Worm (Caenorhabditis elegans): ENCODE data around the gene dop-2.

The dop-2 gene

ce11 chrV:9618919-9619318 is 10.6 kb downstream of the dop-2 start, which contains the start of gene idpc-7:
Gene idpc-7 (minus strand): TSS chrV:9619019.
- no peak for TF ChIP-seq unc-39 (tag; optimal IDR thresholded peaks at IDR 0.05)
- no peak for TF ChIP-seq Y55F3AM.14 (GFP tag; optimal IDR thresholded peaks at IDR 0.05)
- TF ChIP-seq ceh-82 (tag; optimal IDR thresholded peaks at IDR 0.05): no peak

DNA sequence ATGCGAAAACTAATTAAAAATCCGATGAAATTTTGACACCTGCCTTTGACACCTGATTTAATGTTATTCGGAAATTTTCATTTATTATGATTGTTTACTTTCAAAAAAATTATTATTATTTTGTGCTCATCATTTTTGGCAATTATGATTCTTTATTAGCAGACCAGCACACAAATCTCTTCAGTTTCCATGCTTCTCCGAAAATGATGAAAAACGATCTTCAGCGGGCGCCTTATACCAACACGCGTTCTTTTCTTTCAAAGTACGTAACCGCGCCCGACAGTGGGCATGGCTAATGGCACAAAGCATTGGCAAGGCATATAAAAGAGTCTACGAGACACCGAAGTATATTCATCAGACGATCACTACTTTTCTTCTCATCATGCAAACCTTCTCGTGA is 11.5 kb downstream of the dop-2 start, which contains the start of gene idpc-6:
idpc-6 (plus strand) TSS at position 301 of the 400 bp plus-strand sequence.
- no peak for TF ChIP-seq lin-39 (tag; optimal IDR thresholded peaks at IDR 0.05)
- no peak for TF ChIP-seq unc-39 (tag; optimal IDR thresholded peaks at IDR 0.05)
- TF ChIP-seq peb-1 (tag; optimal IDR thresholded peaks at IDR 0.05): no peak
- TF ChIP-seq ceh-16 (tag; optimal IDR thresholded peaks at IDR 0.05): no peak
- TF ChIP-seq sem-4 (tag; optimal IDR thresholded peaks at IDR 0.05): no peak
- TF ChIP-seq unc-62 (GFP tag; optimal IDR thresholded peaks at IDR 0.05): no peak
- no peak for TF ChIP-seq unc-55 (GFP tag; optimal IDR thresholded peaks at IDR 0.05)

DNA sequence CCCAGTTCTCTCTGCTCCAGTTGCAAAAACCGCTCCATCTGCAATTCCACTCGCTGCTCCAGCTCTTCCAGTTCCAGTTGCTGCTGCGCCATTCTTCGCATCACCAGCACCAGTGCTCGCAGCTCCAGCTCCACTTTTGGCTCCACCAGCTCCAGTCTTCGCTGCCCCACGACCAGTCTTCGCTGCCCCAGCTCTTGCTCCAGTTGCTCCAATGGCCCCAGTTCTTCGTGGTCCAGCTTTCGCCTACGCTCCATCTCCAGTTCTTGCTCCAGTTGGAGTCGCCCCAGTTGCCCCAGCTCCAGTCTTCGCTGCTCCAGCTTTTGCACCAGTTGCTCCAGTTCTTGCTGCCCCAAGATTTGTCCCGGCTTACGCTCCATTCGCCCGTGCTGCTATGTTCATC is 12.1 kb downstream of the dop-2 start:
- no peak for TF ChIP-seq ztf-1 (GFP tag; conservative IDR thresholded peaks at IDR 0.05)
- TF ChIP-seq nhr-77 (tag; optimal IDR thresholded peaks at IDR 0.05): no peak
- no peak for TF ChIP-seq lin-39 (tag; optimal IDR thresholded peaks at IDR 0.05)
- no peak for TF ChIP-seq unc-62 (GFP tag; optimal IDR thresholded peaks at IDR 0.05)
- TF ChIP-seq alr-1 (tag; optimal IDR thresholded peaks at IDR 0.05): no peak
- TF ChIP-seq dmd-4 (tag; optimal IDR thresholded peaks at IDR 0.05): no peak
- TF ChIP-seq skn-1 (tag; optimal IDR thresholded peaks at IDR 0.05): no peak
- TF ChIP-seq F13H6.1 (tag; optimal IDR thresholded peaks at IDR 0.05): no peak
- no peak for TF ChIP-seq elt-1 (tag; optimal IDR thresholded peaks at IDR 0.05)
- no peak for TF ChIP-seq gmeb-1 (tag; optimal IDR thresholded peaks at IDR 0.05)
- no peak for TF ChIP-seq lsy-2 (tag; optimal IDR thresholded peaks at IDR 0.05)
- no peak for TF ChIP-seq ceh-16 (tag; optimal IDR thresholded peaks at IDR 0.05)
- no peak for TF ChIP-seq snpc-4 (tag; optimal IDR thresholded peaks at IDR 0.05)

ce11 chrV:9621437-9621836 is 13.1 kb downstream of the dop-2 start:
- no peak for TF ChIP-seq nhr-25 (tag; optimal IDR thresholded peaks at IDR 0.05)
- TF ChIP-seq dmd-4 (tag; optimal IDR thresholded peaks at IDR 0.05): no peak
- TF ChIP-seq Y55F3AM.14 (GFP tag; optimal IDR thresholded peaks at IDR 0.05): no peak
- no peak for TF ChIP-seq nhr-129 (tag; optimal IDR thresholded peaks at IDR 0.05)
- no peak for TF ChIP-seq zag-1 (tag; optimal IDR thresholded peaks at IDR 0.05)
- no peak for TF ChIP-seq nhr-6 (tag; optimal IDR thresholded peaks at IDR 0.05)
- TF ChIP-seq skn-1 (tag; optimal IDR thresholded peaks at IDR 0.05): no peak
- TF ChIP-seq lsy-2 (tag; optimal IDR thresholded peaks at IDR 0.05): no peak
- no peak for TF ChIP-seq ztf-1 (GFP tag; conservative IDR thresholded peaks at IDR 0.05)

ce11 chrV:9622834-9623233 is 14.5 kb downstream of the dop-2 start, which contains the start of gene idpc-5:
Gene idpc-5 (minus strand): TSS chrV:9622934.
- TF ChIP-seq nhr-23 (tag; optimal IDR thresholded peaks at IDR 0.05): no peak
- no peak for TF ChIP-seq unc-39 (tag; optimal IDR thresholded peaks at IDR 0.05)
- TF ChIP-seq ama-1 (optimal IDR thresholded peaks at IDR 0.05): no peak
- no peak for TF ChIP-seq nhr-129 (tag; optimal IDR thresholded peaks at IDR 0.05)
- no peak for TF ChIP-seq nhr-10 (tag; optimal IDR thresholded peaks at IDR 0.05)
- no peak for TF ChIP-seq mdl-1 (tag; optimal IDR thresholded peaks at IDR 0.05)

ce11 chrV:9625122-9625521 is 16.8 kb downstream of the dop-2 start, which contains the start of gene idpc-4:
Gene idpc-4 (plus strand): TSS chrV:9625422.
- TF ChIP-seq mdl-1 (tag; optimal IDR thresholded peaks at IDR 0.05) (no peak), ama-1 (optimal IDR thresholded peaks at IDR 0.05) (no peak), ZK546.5 (tag; optimal IDR thresholded peaks at IDR 0.05) (no peak), nhr-77 (tag; optimal IDR thresholded peaks at IDR 0.05) (no peak), unc-39 (tag; optimal IDR thresholded peaks at IDR 0.05) (no peak), skn-1 (tag; optimal IDR thresholded peaks at IDR 0.05) (no peak), F13H6.1 (tag; optimal IDR thresholded peaks at IDR 0.05) (no peak), nhr-12 (tag; optimal IDR thresholded peaks at IDR 0.05) (no peak), ceh-16 (tag; optimal IDR thresholded peaks at IDR 0.05) (no peak), sma-3 (GFP tag; optimal IDR thresholded peaks at IDR 0.05) (no peak), alr-1 (tag; optimal IDR thresholded peaks at IDR 0.05) (no peak), R02D3.7 (tag; optimal IDR thresholded peaks at IDR 0.05) (no peak), lin-13 (GFP tag; optimal IDR thresholded peaks at IDR 0.05) (no peak), ztf-11 (tag; optimal IDR thresholded peaks at IDR 0.05) (no peak), gmeb-1 (tag; optimal IDR thresholded peaks at IDR 0.05) (no peak), crh-2 (tag; optimal IDR thresholded peaks at IDR 0.05) (no peak), sem-4 (tag; optimal IDR thresholded peaks at IDR 0.05) (no peak), mbf-1 (tag; optimal IDR thresholded peaks at IDR 0.05) (no peak)

Data from whole organism, L2 larva.